Fruit fly (Drosophila melanogaster): ENCODE measurements around the gene CG44532.

The CG44532 gene

dm6 chrX:9134241-9134849 lies 27.5 kb upstream of the CG44532 start:
- TF ChIP-seq ovo (GFP tag; optimal IDR thresholded peaks at IDR 0.05) (peak; percentile 24), pad (GFP tag; optimal IDR thresholded peaks at IDR 0.05) (peak; percentile 71), CG7101 (tag; optimal IDR thresholded peaks at IDR 0.05) (no peak), CG33017 (tag; optimal IDR thresholded peaks at IDR 0.05) (no peak), Crg-1 (GFP tag; optimal IDR thresholded peaks at IDR 0.05) (no peak), tj (GFP tag; optimal IDR thresholded peaks at IDR 0.05) (peak; percentile 79), cic (GFP tag; optimal IDR thresholded peaks at IDR 0.05) (no peak)

- TF ChIP-seq CG11617 (GFP tag; optimal IDR thresholded peaks at IDR 0.05) = peak; percentile 3
- peak; percentile 25 for TF ChIP-seq CG12768 (GFP tag; optimal IDR thresholded peaks at IDR 0.05)
- no peak for TF ChIP-seq CG14711 (tag; optimal IDR thresholded peaks at IDR 0.05)
- peak; percentile 27 for TF ChIP-seq CG33017 (tag; optimal IDR thresholded peaks at IDR 0.05)
- peak; percentile 19 for TF ChIP-seq CG7101 (tag; optimal IDR thresholded peaks at IDR 0.05)
- no peak for TF ChIP-seq ovo (GFP tag; optimal IDR thresholded peaks at IDR 0.05)
These were observed 26.9 kb upstream of the CG44532 start, which contains the start of gene fend for dm6 chrX:9134922-9135453. Gene fend (minus strand): TSS chrX:9135099.

dm6 chrX:9136776-9137550 lies 24.9 kb upstream of the CG44532 start:
- TF ChIP-seq bab1 (GFP tag; optimal IDR thresholded peaks at IDR 0.05) = peak; percentile 63
- no peak for TF ChIP-seq CG33017 (tag; optimal IDR thresholded peaks at IDR 0.05)
- peak; percentile 36 for TF ChIP-seq pad (GFP tag; optimal IDR thresholded peaks at IDR 0.05)
- TF ChIP-seq ovo (GFP tag; optimal IDR thresholded peaks at IDR 0.05) = peak; percentile 19
- no peak for TF ChIP-seq CG11617 (GFP tag; optimal IDR thresholded peaks at IDR 0.05)
- TF ChIP-seq Clk (GFP tag; optimal IDR thresholded peaks at IDR 0.05) = no peak

dm6 chrX:9139138-9139537 lies 22.8 kb upstream of the CG44532 start:
- no peak for TF ChIP-seq CG11617 (GFP tag; optimal IDR thresholded peaks at IDR 0.05)
- peak; percentile 19 for TF ChIP-seq cic (GFP tag; optimal IDR thresholded peaks at IDR 0.05)
- peak; percentile 32 for TF ChIP-seq tj (GFP tag; optimal IDR thresholded peaks at IDR 0.05)

- TF ChIP-seq Crg-1 (GFP tag; optimal IDR thresholded peaks at IDR 0.05) (peak; percentile 16), bab1 (GFP tag; optimal IDR thresholded peaks at IDR 0.05) (no peak), CG33017 (tag; optimal IDR thresholded peaks at IDR 0.05) (peak; percentile 1), CG14711 (tag; optimal IDR thresholded peaks at IDR 0.05) (peak; percentile 15), CG12768 (GFP tag; optimal IDR thresholded peaks at IDR 0.05) (peak; percentile 41), Mnt (GFP tag; optimal IDR thresholded peaks at IDR 0.05) (no peak), tj (GFP tag; optimal IDR thresholded peaks at IDR 0.05) (peak; percentile 15), cnc (optimal IDR thresholded peaks at IDR 0.05) (no peak), Hr96 (GFP tag; optimal IDR thresholded peaks at IDR 0.05) (no peak), pad (GFP tag; optimal IDR thresholded peaks at IDR 0.05) (peak; percentile 35), Clk (GFP tag; optimal IDR thresholded peaks at IDR 0.05) (peak; percentile 6), toe (GFP tag; optimal IDR thresholded peaks at IDR 0.05) (peak; percentile 44), CG5204 (GFP tag; optimal IDR thresholded peaks at IDR 0.05) (no peak), cic (GFP tag; optimal IDR thresholded peaks at IDR 0.05) (no peak), CG7101 (tag; optimal IDR thresholded peaks at IDR 0.05) (peak; percentile 30), kay (GFP tag; ENCODE audit: borderline replicate concordance) (peak; percentile 76), CG11617 (GFP tag; optimal IDR thresholded peaks at IDR 0.05) (no peak), ovo (GFP tag; optimal IDR thresholded peaks at IDR 0.05) (no peak), CG7045 (GFP tag; optimal IDR thresholded peaks at IDR 0.05) (peak; percentile 49), CG1620 (GFP tag; optimal IDR thresholded peaks at IDR 0.05) (no peak)
These were observed 20.7 kb upstream of the CG44532 start for dm6 chrX:9141219-9141618.

dm6 chrX:9142224-9142802 lies 19.6 kb upstream of the CG44532 start, which contains the start of gene CG7065:
Gene CG7065 (plus strand): TSS chrX:9142493.
- TF ChIP-seq cic (GFP tag; optimal IDR thresholded peaks at IDR 0.05) = no peak
- TF ChIP-seq CG7101 (tag; optimal IDR thresholded peaks at IDR 0.05) = peak; percentile 2
- no peak for TF ChIP-seq CG11617 (GFP tag; optimal IDR thresholded peaks at IDR 0.05)
- no peak for TF ChIP-seq cnc (optimal IDR thresholded peaks at IDR 0.05)
- TF ChIP-seq bab1 (GFP tag; optimal IDR thresholded peaks at IDR 0.05) = peak; percentile 42
- TF ChIP-seq CG7045 (GFP tag; optimal IDR thresholded peaks at IDR 0.05) = no peak
- no peak for TF ChIP-seq ovo (GFP tag; optimal IDR thresholded peaks at IDR 0.05)
- TF ChIP-seq Clk (GFP tag; optimal IDR thresholded peaks at IDR 0.05) = no peak

Data from whole organism, adult.